Fruit fly (Drosophila melanogaster) whole organism, prepupa: ENCODE results near the gene Prm.
A peak's percentile ranks its signal among the peaks of the same experiment; 100 is the strongest.

Source experiments
- Blimp-1 ChIP-seq: fragments of 200-800 bp; sonication (Bioruptor generic); optimal IDR thresholded peaks from 3 replicates; lab custom pipeline; 2017; ENCODE audit warnings: missing biosample characterization, missing genetic modification characterization, mild to moderate bottlenecking, moderate library complexity, missing genetic modification reagents
- CG10669 ChIP-seq: fragments of 200-800 bp; sonication (Bioruptor generic); optimal IDR thresholded peaks from 3 replicates; lab custom pipeline; 2018; ENCODE audit warnings: missing biosample characterization, mild to moderate bottlenecking, missing genetic modification characterization, moderate library complexity
- CG11762 ChIP-seq: fragments of 200-800 bp; sonication (Bioruptor generic); optimal IDR thresholded peaks from 3 replicates; lab custom pipeline; 2016; ENCODE audit warnings: missing biosample characterization, missing genetic modification characterization; ENCODE audit not compliant: insufficient read depth
- CG11902 ChIP-seq: fragments of 200-800 bp; sonication (Bioruptor generic); optimal IDR thresholded peaks from 3 replicates; lab custom pipeline; 2016; ENCODE audit warnings: missing biosample characterization, missing genetic modification characterization
- CG1621 ChIP-seq: fragments of 200-800 bp; sonication (Bioruptor generic); optimal IDR thresholded peaks from 3 replicates; lab custom pipeline; 2018; ENCODE audit warnings: missing biosample characterization, mild to moderate bottlenecking, missing genetic modification characterization
- CG3032 ChIP-seq: fragments of 200-800 bp; optimal IDR thresholded peaks from 2 replicates; lab custom pipeline; 2019; ENCODE audit warnings: missing biosample characterization, mild to moderate bottlenecking, missing genetic modification characterization, moderate library complexity
- CG31627 ChIP-seq: fragments of 200-800 bp; sonication (Bioruptor generic); optimal IDR thresholded peaks from 3 replicates; lab custom pipeline; 2016; ENCODE audit warnings: missing biosample characterization, missing genetic modification characterization
- CG32006 ChIP-seq: fragments of 200-800 bp; sonication (Bioruptor generic); optimal IDR thresholded peaks from 3 replicates; lab custom pipeline; 2017; ENCODE audit warnings: missing biosample characterization, mild to moderate bottlenecking, missing genetic modification characterization
- CG34406 ChIP-seq: fragments of 200-800 bp; sonication (Bioruptor generic); optimal IDR thresholded peaks from 3 replicates; lab custom pipeline; 2016; ENCODE audit warnings: missing biosample characterization, missing genetic modification characterization
- CG3919 ChIP-seq: fragments of 200-800 bp; sonication (Bioruptor generic); optimal IDR thresholded peaks from 3 replicates; lab custom pipeline; 2016; ENCODE audit warnings: missing biosample characterization, missing genetic modification characterization
- CG4318 ChIP-seq: fragments of 200-800 bp; sonication (Bioruptor generic); optimal IDR thresholded peaks from 3 replicates; lab custom pipeline; 2017; ENCODE audit warnings: missing biosample characterization, mild to moderate bottlenecking, missing genetic modification characterization
- CG6163 ChIP-seq: fragments of 200-800 bp; sonication (Bioruptor generic); IDR thresholded peaks from 3 replicates; pipeline ENCODE4 v1.3.6; 2022; ENCODE audit warnings: missing biosample characterization, missing genetic modification characterization
- CG6276 ChIP-seq: fragments of 200-800 bp; sonication (Bioruptor generic); optimal IDR thresholded peaks from 2 replicates; lab custom pipeline; 2017; ENCODE audit warnings: missing biosample characterization, mild to moderate bottlenecking, missing genetic modification characterization
- CG6792 ChIP-seq: fragments of 200-800 bp; sonication (Bioruptor generic); optimal IDR thresholded peaks from 3 replicates; lab custom pipeline; 2016; ENCODE audit warnings: missing biosample characterization, missing genetic modification characterization
- CG6808 ChIP-seq: fragments of 200-800 bp; sonication (Bioruptor generic); optimal IDR thresholded peaks from 3 replicates; lab custom pipeline; 2017; ENCODE audit warnings: missing biosample characterization, missing genetic modification characterization, mild to moderate bottlenecking, moderate library complexity, missing genetic modification reagents
- CG8319 ChIP-seq: fragments of 200-800 bp; sonication (Bioruptor generic); optimal IDR thresholded peaks from 3 replicates; lab custom pipeline; 2016; ENCODE audit warnings: missing biosample characterization, missing genetic modification characterization
- CG8632 ChIP-seq: fragments of 200-800 bp; sonication (Bioruptor generic); optimal IDR thresholded peaks from 3 replicates; lab custom pipeline; 2016; ENCODE audit warnings: missing biosample characterization, missing genetic modification characterization
- CG9139 ChIP-seq: fragments of 200-800 bp; sonication (Bioruptor generic); optimal IDR thresholded peaks from 3 replicates; lab custom pipeline; 2017; ENCODE audit warnings: missing biosample characterization, mild to moderate bottlenecking, missing genetic modification characterization
- Eip75B ChIP-seq: fragments of 200-800 bp; sonication (Bioruptor generic); optimal IDR thresholded peaks from 3 replicates; lab custom pipeline; 2016; ENCODE audit warnings: missing biosample characterization, missing genetic modification characterization
- Eip78C ChIP-seq: fragments of 200-800 bp; sonication (Bioruptor generic); peaks from one replicate; lab custom pipeline; 2016; ENCODE audit warnings: missing biosample characterization, missing genetic modification characterization
- Eip93F ChIP-seq: fragments of 200-800 bp; sonication (Bioruptor generic); optimal IDR thresholded peaks from 2 replicates; lab custom pipeline; 2016; ENCODE audit warnings: missing biosample characterization, mild to moderate bottlenecking, missing genetic modification characterization
- Ets21C ChIP-seq: fragments of 200-800 bp; sonication (Bioruptor generic); optimal IDR thresholded peaks from 3 replicates; lab custom pipeline; 2016; ENCODE audit warnings: missing biosample characterization, missing genetic modification characterization
- Gug ChIP-seq: fragments of 200-800 bp; sonication (Bioruptor generic); IDR thresholded peaks from 2 replicates; pipeline ENCODE4 v1.3.6; 2022; ENCODE audit warnings: missing biosample characterization, missing genetic modification characterization
- Hr38 ChIP-seq: sonication (Bioruptor generic); optimal IDR thresholded peaks from 2 replicates; lab custom pipeline; 2016; ENCODE audit warnings: missing biosample characterization, missing genetic modification characterization
- Lpt ChIP-seq: fragments of 200-800 bp; sonication (Bioruptor generic); optimal IDR thresholded peaks from 3 replicates; lab custom pipeline; 2016; ENCODE audit warnings: missing biosample characterization, missing genetic modification characterization
- Met ChIP-seq: fragments of 200-800 bp; sonication (Bioruptor generic); optimal IDR thresholded peaks from 3 replicates; lab custom pipeline; 2016; ENCODE audit warnings: missing biosample characterization, missing genetic modification characterization
- OdsH ChIP-seq: fragments of 200-800 bp; sonication (Bioruptor generic); optimal IDR thresholded peaks from 3 replicates; lab custom pipeline; 2016; ENCODE audit warnings: missing biosample characterization, missing genetic modification characterization
- Sox102F ChIP-seq: fragments of 200-800 bp; sonication (Bioruptor generic); optimal IDR thresholded peaks from 2 replicates; lab custom pipeline; 2016; ENCODE audit warnings: missing biosample characterization, mild to moderate bottlenecking, missing genetic modification characterization
- Sox14 ChIP-seq: fragments of 200-800 bp; sonication (Bioruptor generic); optimal IDR thresholded peaks from 3 replicates; lab custom pipeline; 2016; ENCODE audit warnings: missing biosample characterization, missing genetic modification characterization
- acj6 ChIP-seq: fragments of 200-800 bp; sonication (Bioruptor generic); optimal IDR thresholded peaks from 3 replicates; lab custom pipeline; 2016; ENCODE audit warnings: missing biosample characterization, missing genetic modification characterization
- dsx ChIP-seq: fragments of 200-800 bp; optimal IDR thresholded peaks from 3 replicates; lab custom pipeline; 2019; ENCODE audit warnings: missing biosample characterization, mild to moderate bottlenecking, missing genetic modification characterization, moderate library complexity; ENCODE audit not compliant: poor library complexity, severe bottlenecking
- eg ChIP-seq: fragments of 200-800 bp; sonication (Bioruptor generic); IDR thresholded peaks from 3 replicates; pipeline ENCODE4 v1.3.6; 2022; ENCODE audit warnings: missing biosample characterization, missing genetic modification characterization
- esn ChIP-seq: fragments of 200-800 bp; sonication (Bioruptor generic); optimal IDR thresholded peaks from 2 replicates; lab custom pipeline; 2016; ENCODE audit warnings: missing biosample characterization, mild to moderate bottlenecking, missing genetic modification characterization, moderate library complexity
- fd85E ChIP-seq: fragments of 200-800 bp; sonication (Bioruptor generic); optimal IDR thresholded peaks from 3 replicates; lab custom pipeline; 2016; ENCODE audit warnings: missing biosample characterization, missing genetic modification characterization
- fkh ChIP-seq: fragments of 200-800 bp; sonication (Bioruptor generic); optimal IDR thresholded peaks from 3 replicates; lab custom pipeline; 2017; ENCODE audit warnings: missing biosample characterization, mild to moderate bottlenecking, missing genetic modification characterization, moderate library complexity
- net ChIP-seq: fragments of 200-800 bp; sonication (Bioruptor generic); optimal IDR thresholded peaks from 3 replicates; lab custom pipeline; 2016; ENCODE audit warnings: missing biosample characterization, missing genetic modification characterization
- pdm3 ChIP-seq: fragments of 200-800 bp; sonication (Bioruptor generic); optimal IDR thresholded peaks from 3 replicates; lab custom pipeline; 2016; ENCODE audit warnings: missing biosample characterization, missing genetic modification characterization
- salr ChIP-seq, 2 experiments: fragments of 200-800 bp; sonication (Bioruptor generic); optimal IDR thresholded peaks; 3 replicates each; lab custom pipeline; 2016 to 2018; ENCODE audit warnings: missing biosample characterization in 2 of 2, missing genetic modification characterization in 2 of 2, mild to moderate bottlenecking in 1 of 2
- spab ChIP-seq: fragments of 200-800 bp; sonication (Bioruptor generic); optimal IDR thresholded peaks from 2 replicates; lab custom pipeline; 2017; ENCODE audit warnings: missing biosample characterization, mild to moderate bottlenecking, missing genetic modification characterization, missing genetic modification reagents
- ss ChIP-seq, 2 experiments: fragments of 200-800 bp; sonication (Bioruptor generic); optimal IDR thresholded peaks; 2 replicates in 1 of 2; 3 replicates in 1 of 2; lab custom pipeline; 2017 to 2018; ENCODE audit warnings: mild to moderate bottlenecking in 2 of 2, missing biosample characterization in 2 of 2, missing genetic modification characterization in 2 of 2, moderate library complexity in 1 of 2
- svp ChIP-seq: fragments of 200-800 bp; sonication (Bioruptor generic); peaks from one replicate; lab custom pipeline; 2016; ENCODE audit warnings: missing biosample characterization, missing genetic modification characterization
- topi ChIP-seq: fragments of 200-800 bp; sonication (Bioruptor generic); optimal IDR thresholded peaks from 3 replicates; lab custom pipeline; 2016; ENCODE audit warnings: missing biosample characterization, missing genetic modification characterization
- vri ChIP-seq: fragments of 200-800 bp; sonication (Bioruptor generic); optimal IDR thresholded peaks from 3 replicates; lab custom pipeline; 2016; ENCODE audit warnings: missing biosample characterization, mild to moderate bottlenecking, missing genetic modification characterization

The Prm gene

DNA sequence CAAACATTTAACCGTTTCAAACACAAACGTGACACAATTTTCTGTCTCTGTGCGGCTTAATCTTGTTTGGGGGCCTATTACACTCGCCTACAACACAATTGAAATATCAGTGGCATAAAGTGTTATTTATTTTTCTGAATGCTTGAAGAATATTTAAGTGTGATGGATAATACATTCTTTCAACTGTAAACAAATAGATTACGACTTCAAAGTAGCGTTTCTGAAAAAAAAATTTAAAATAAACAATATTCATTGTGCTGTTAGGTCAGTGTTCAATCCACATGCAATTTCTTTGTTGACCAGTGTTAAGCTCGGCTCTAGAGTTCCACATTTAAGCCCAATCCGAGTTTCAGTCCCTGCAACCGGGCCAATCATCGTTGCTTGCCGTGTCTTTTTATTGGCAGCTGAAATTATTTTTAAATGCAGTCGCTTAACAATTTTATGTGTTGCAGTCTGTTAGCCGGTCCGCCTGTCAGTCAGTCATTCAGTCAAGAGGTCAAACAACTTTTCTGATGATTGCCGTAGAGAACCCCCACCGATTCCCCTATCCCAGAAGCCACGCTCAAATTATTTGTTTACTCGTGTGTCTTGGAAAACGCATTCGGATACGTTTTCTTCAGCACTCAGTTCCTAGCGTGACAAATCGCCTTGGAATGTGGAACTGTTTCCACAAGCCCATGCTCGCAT lies 28.0 kb upstream of the Prm start (continued):
- TF ChIP-seq CG10669 (GFP tag; lab: Kevin White, UChicago) (peak; percentile 65), CG6163 (peak; percentile 74), Hr38 (no peak), fkh (GFP tag; lab: Kevin White, UChicago) (no peak), CG3032 (tag; lab: Kevin White, UChicago) (peak; percentile 58), vri (GFP tag; lab: Kevin White, UChicago) (no peak), CG1621 (tag; lab: Kevin White, UChicago) (peak; percentile 60), Blimp-1 (GFP tag; lab: Kevin White, UChicago) (no peak), Sox14 (GFP tag; lab: Kevin White, UChicago) (peak; percentile 31)
- TF ChIP-seq, all 60 proteins: peak for 48

DNA sequence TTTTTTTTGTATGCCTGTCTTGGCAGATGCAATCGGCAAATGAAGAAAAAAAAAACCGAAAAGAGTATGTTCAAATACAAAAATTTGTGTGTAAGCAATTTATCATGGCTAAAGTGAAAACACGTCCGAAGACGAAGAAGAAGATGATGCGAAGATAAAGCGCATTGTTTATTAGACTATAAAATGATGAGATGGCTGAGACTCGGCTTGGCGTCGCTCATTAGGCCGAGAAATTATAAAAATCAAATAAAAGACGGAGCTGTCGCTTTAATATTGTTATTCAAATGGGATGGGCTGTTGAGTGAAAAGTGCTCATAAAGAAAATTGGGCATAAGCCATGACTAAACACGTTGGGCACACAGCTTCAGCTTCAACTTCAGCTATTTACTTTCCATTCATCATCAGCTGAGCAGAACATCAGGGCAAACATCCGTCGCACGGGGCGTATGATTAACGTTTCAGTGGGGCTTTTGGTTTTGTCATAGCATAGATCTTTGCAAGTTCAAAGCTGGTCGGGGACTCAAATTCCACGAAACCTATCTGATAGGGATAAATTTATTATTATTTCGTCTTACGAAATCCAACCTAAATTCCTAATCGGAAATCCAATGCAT lies 25.6 kb upstream of the Prm start:
- TF ChIP-seq Met (no peak), salr (GFP tag; optimal IDR thresholded peaks at IDR 0.05; lab: Kevin White, UChicago) (no peak), net (GFP tag; lab: Kevin White, UChicago) (no peak), Lpt (GFP tag; lab: Kevin White, UChicago) (no peak), Hr38 (no peak), Gug (no peak), CG4318 (GFP tag; lab: Kevin White, UChicago) (no peak), Blimp-1 (GFP tag; lab: Kevin White, UChicago) (no peak), CG11762 (no peak), Eip78C (GFP tag; lab: Kevin White, UChicago) (peak; percentile 9), CG3919 (no peak), fkh (GFP tag; lab: Kevin White, UChicago) (peak; percentile 61), CG11902 (GFP tag; lab: Kevin White, UChicago) (no peak), spab (no peak), CG9139 (GFP tag; lab: Kevin White, UChicago) (no peak), pdm3 (GFP tag; lab: Kevin White, UChicago) (no peak)

DNA sequence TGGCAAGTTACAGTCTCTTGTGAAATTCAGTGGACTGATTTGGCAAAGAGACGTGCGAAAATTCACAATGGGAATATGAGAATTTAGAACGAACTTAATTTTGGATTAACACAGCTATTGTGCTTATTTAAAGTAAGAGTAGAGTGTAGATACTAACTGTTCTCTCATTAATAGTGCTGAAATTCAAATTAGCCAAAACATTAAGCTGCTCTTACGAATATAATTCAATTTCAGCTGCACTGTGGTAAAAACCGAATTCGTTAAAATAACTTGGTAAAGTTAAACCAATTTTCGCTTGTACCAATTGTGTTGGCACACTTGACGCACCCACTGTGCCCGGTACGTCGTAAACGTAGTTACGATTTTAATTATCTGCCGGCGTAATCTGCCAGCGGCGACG lies 22.8 kb upstream of the Prm start:
- TF ChIP-seq esn (GFP tag; lab: Kevin White, UChicago) (peak; percentile 70), fd85E (no peak), eg (GFP tag; lab: Robert Waterston, UW) (peak; percentile 74), vri (GFP tag; lab: Kevin White, UChicago) (peak; percentile 45), CG8319 (peak; percentile 48), CG6276 (peak; percentile 74), CG31627 (GFP tag; lab: Kevin White, UChicago) (peak; percentile 72), CG3919 (peak; percentile 74), pdm3 (GFP tag; lab: Kevin White, UChicago) (peak; percentile 76), OdsH (GFP tag; lab: Kevin White, UChicago) (peak; percentile 81), Eip93F (GFP tag; lab: Kevin White, UChicago) (no peak), CG1621 (tag; lab: Kevin White, UChicago) (peak; percentile 55), Eip75B (peak; percentile 68), Ets21C (GFP tag; lab: Kevin White, UChicago) (peak; percentile 57), svp (peak; percentile 80), Gug (peak; percentile 48; the same call in 1 of the 2 replicates), CG6792 (GFP tag; lab: Kevin White, UChicago) (peak; percentile 68), Lpt (GFP tag; lab: Kevin White, UChicago) (peak; percentile 41), fkh (GFP tag; lab: Kevin White, UChicago) (no peak), Eip78C (GFP tag; lab: Kevin White, UChicago) (peak; percentile 95), CG11762 (peak; percentile 67), CG6808 (GFP tag; lab: Kevin White, UChicago) (peak; percentile 72), CG32006 (peak; percentile 84), CG8632 (peak; percentile 59), Hr38 (no peak), CG10669 (GFP tag; lab: Kevin White, UChicago) (peak; percentile 69), acj6 (peak; percentile 73), topi (GFP tag; lab: Kevin White, UChicago) (peak; percentile 69), Sox102F (GFP tag; lab: Kevin White, UChicago) (peak; percentile 62), net (GFP tag; lab: Kevin White, UChicago) (peak; percentile 79), CG34406 (peak; percentile 65), ss (GFP tag; optimal IDR thresholded peaks at IDR 0.05; lab: Kevin White, UChicago) (peak; percentile 35 to 71), CG6163 (peak; percentile 65), CG4318 (GFP tag; lab: Kevin White, UChicago) (peak; percentile 61), dsx (GFP tag; lab: Kevin White, UChicago) (peak; percentile 47)
